Worm (Caenorhabditis elegans) whole organism, late embryonic: ENCODE data around the gene R05H5.4.

Experiments used
- C38D4.7 ChIP-seq: fragments of 200-800 bp; sonication (Bioruptor generic); optimal IDR thresholded peaks from 2 replicates; lab custom pipeline; 2018; ENCODE audit warnings: mild to moderate bottlenecking, missing genetic modification characterization, moderate library complexity, missing compliant biosample characterization
- F13H6.1 ChIP-seq: sonication (generic microtip); optimal IDR thresholded peaks from 2 replicates; lab custom pipeline; 2016; ENCODE audit warnings: missing genetic modification characterization, missing compliant biosample characterization
- K09A11.1 ChIP-seq: sonication (generic microtip); optimal IDR thresholded peaks from 2 replicates; lab custom pipeline; 2017; ENCODE audit warnings: antibody characterized with exemption, mild to moderate bottlenecking, missing genetic modification characterization, missing compliant biosample characterization; ENCODE audit not compliant: insufficient read depth
- Y22D7AL.16 ChIP-seq: sonication (generic microtip); optimal IDR thresholded peaks from 2 replicates; lab custom pipeline; 2016; ENCODE audit warnings: missing genetic modification characterization, missing compliant biosample characterization
- ahr-1 ChIP-seq: sonication (generic microtip); optimal IDR thresholded peaks from 2 replicates; lab custom pipeline; 2016; ENCODE audit warnings: missing genetic modification characterization, missing compliant biosample characterization
- ama-1 ChIP-seq: fragments of 150-350 bp; optimal IDR thresholded peaks from 2 replicates; lab custom pipeline; 2014
- ceh-18 ChIP-seq: sonication (generic microtip); optimal IDR thresholded peaks from 2 replicates; lab custom pipeline; 2016; ENCODE audit warnings: missing genetic modification characterization, missing compliant biosample characterization
- ceh-19 ChIP-seq: fragments of 200-800 bp; sonication (Bioruptor generic); optimal IDR thresholded peaks from 2 replicates; lab custom pipeline; 2018; ENCODE audit warnings: mild to moderate bottlenecking, missing genetic modification characterization, missing compliant biosample characterization
- ceh-2 ChIP-seq: sonication (generic microtip); optimal IDR thresholded peaks from 2 replicates; lab custom pipeline; 2016; ENCODE audit warnings: missing genotype, missing genetic modification characterization, missing compliant biosample characterization
- ceh-30 ChIP-seq: fragments of 150-350 bp; optimal IDR thresholded peaks from 2 replicates; lab custom pipeline; 2014; ENCODE audit warnings: missing biosample characterization, missing genetic modification characterization
- ceh-34 ChIP-seq: sonication (generic microtip); optimal IDR thresholded peaks from 2 replicates; lab custom pipeline; 2016; ENCODE audit warnings: mild to moderate bottlenecking, missing genetic modification characterization, missing compliant biosample characterization
- ceh-45 ChIP-seq: fragments of 200-800 bp; sonication (Bioruptor generic); IDR thresholded peaks from 2 replicates; pipeline ENCODE4 v1.3.6; 2022; ENCODE audit warnings: missing genetic modification reagents, missing genetic modification characterization, missing compliant biosample characterization
- ceh-48 ChIP-seq: sonication (generic microtip); optimal IDR thresholded peaks from 2 replicates; lab custom pipeline; 2016; ENCODE audit warnings: missing genetic modification characterization, inconsistent platforms, missing compliant biosample characterization
- dve-1 ChIP-seq: sonication (generic microtip); optimal IDR thresholded peaks from 2 replicates; lab custom pipeline; 2017; ENCODE audit warnings: antibody characterized with exemption, mild to moderate bottlenecking, missing genetic modification characterization, missing compliant biosample characterization
- elt-2 ChIP-seq: sonication (generic microtip); optimal IDR thresholded peaks from 2 replicates; lab custom pipeline; 2016; ENCODE audit warnings: missing genetic modification reagents, missing genetic modification characterization, missing compliant biosample characterization
- elt-4 ChIP-seq: sonication (generic microtip); optimal IDR thresholded peaks from 2 replicates; lab custom pipeline; 2016; ENCODE audit warnings: missing genetic modification characterization, missing compliant biosample characterization
- ets-4 ChIP-seq: sonication (generic microtip); optimal IDR thresholded peaks from 2 replicates; lab custom pipeline; 2016; ENCODE audit warnings: missing genetic modification characterization, missing compliant biosample characterization
- fkh-10 ChIP-seq: fragments of 150-350 bp; optimal IDR thresholded peaks from 2 replicates; lab custom pipeline; 2014; ENCODE audit warnings: missing biosample characterization, missing genetic modification reagents, missing genetic modification characterization
- hlh-13 ChIP-seq: fragments of 200-800 bp; sonication (Bioruptor generic); optimal IDR thresholded peaks from 2 replicates; lab custom pipeline; 2018; ENCODE audit warnings: mild to moderate bottlenecking, missing genetic modification characterization, missing compliant biosample characterization
- hlh-30 ChIP-seq: sonication (generic microtip); optimal IDR thresholded peaks from 2 replicates; lab custom pipeline; 2017; ENCODE audit warnings: antibody characterized with exemption, missing genetic modification characterization, missing compliant biosample characterization; ENCODE audit not compliant: insufficient read depth
- hlh-6 ChIP-seq: sonication (generic microtip); optimal IDR thresholded peaks from 2 replicates; lab custom pipeline; 2016; ENCODE audit warnings: missing genotype, missing genetic modification characterization, missing compliant biosample characterization
- lim-6 ChIP-seq: sonication (generic microtip); optimal IDR thresholded peaks from 2 replicates; lab custom pipeline; 2016; ENCODE audit warnings: missing genetic modification characterization, missing compliant biosample characterization
- lin-11 ChIP-seq: fragments of 200-800 bp; sonication (Bioruptor generic); optimal IDR thresholded peaks from 2 replicates; lab custom pipeline; 2018; ENCODE audit warnings: mild to moderate bottlenecking, missing genetic modification characterization, missing compliant biosample characterization
- madf-2 ChIP-seq: sonication (generic microtip); optimal IDR thresholded peaks from 2 replicates; lab custom pipeline; 2017; ENCODE audit warnings: missing genetic modification characterization, missing compliant biosample characterization
- npax-4 ChIP-seq: sonication (generic microtip); optimal IDR thresholded peaks from 2 replicates; lab custom pipeline; 2016; ENCODE audit warnings: missing genetic modification characterization, missing compliant biosample characterization
- odd-2 ChIP-seq: sonication (generic microtip); optimal IDR thresholded peaks from 2 replicates; lab custom pipeline; 2017; ENCODE audit warnings: antibody characterized with exemption, mild to moderate bottlenecking, missing genetic modification characterization, missing compliant biosample characterization
- pax-1 ChIP-seq: fragments of 150-350 bp; optimal IDR thresholded peaks from 2 replicates; lab custom pipeline; 2014; ENCODE audit warnings: missing biosample characterization, missing genetic modification characterization
- pha-4 ChIP-seq: fragments of 150-350 bp; optimal IDR thresholded peaks from 2 replicates; lab custom pipeline; 2018; ENCODE audit warnings: missing biosample characterization, missing genetic modification reagents, missing genetic modification characterization
- pqm-1 ChIP-seq: sonication (generic microtip); optimal IDR thresholded peaks from 2 replicates; lab custom pipeline; 2016; ENCODE audit warnings: missing genetic modification characterization, missing compliant biosample characterization
- ref-2 ChIP-seq: sonication (generic microtip); optimal IDR thresholded peaks from 2 replicates; lab custom pipeline; 2016; ENCODE audit warnings: missing genetic modification characterization, missing compliant biosample characterization
- sdc-2 ChIP-seq: sonication (generic microtip); optimal IDR thresholded peaks from 2 replicates; lab custom pipeline; 2016; ENCODE audit warnings: missing genotype, missing genetic modification characterization, missing compliant biosample characterization
- sox-4 ChIP-seq: sonication (generic microtip); optimal IDR thresholded peaks from 2 replicates; lab custom pipeline; 2017; ENCODE audit warnings: mild to moderate bottlenecking, missing genetic modification characterization, inconsistent platforms, missing compliant biosample characterization
- tbx-7 ChIP-seq: sonication (generic microtip); optimal IDR thresholded peaks from 2 replicates; lab custom pipeline; 2016; ENCODE audit warnings: missing genotype, missing genetic modification characterization, missing compliant biosample characterization
- unc-3 ChIP-seq, 2 experiments: fragments of 200-800 bp in 1 of 2; sonication (Bioruptor generic) in 1 of 2; sonication (generic microtip) in 1 of 2; conservative IDR thresholded peaks in 1 of 2; optimal IDR thresholded peaks in 1 of 2; 2 replicates each; pipeline versions ENCODE4 v1.3.6 to Lab custom; 2016 to 2022; ENCODE audit warnings: missing compliant biosample characterization in 2 of 2, missing genetic modification characterization in 2 of 2, missing genetic modification reagents in 1 of 2
- zip-5 ChIP-seq: sonication (generic microtip); optimal IDR thresholded peaks from 2 replicates; lab custom pipeline; 2016; ENCODE audit warnings: missing genetic modification characterization, missing compliant biosample characterization

R05H5.4 gene

ce11 chrII:10245612-10246011 lies 45.8 kb upstream of the R05H5.4 start:
- TF ChIP-seq ceh-48 (tag; lab: Kevin White, UChicago) (no peak), ceh-2 (no peak), Y22D7AL.16 (tag; lab: Kevin White, UChicago) (no peak), ahr-1 (tag; lab: Kevin White, UChicago) (no peak), madf-2 (no peak), lin-11 (tag; lab: Kevin White, UChicago) (no peak)
- TF ChIP-seq, all 69 proteins: peak for 0

- no peak for TF ChIP-seq pha-4 (tag; lab: Kevin White, UChicago)
- TF ChIP-seq hlh-30 (tag; lab: Kevin White, UChicago): no peak
- TF ChIP-seq ceh-30 (tag; lab: Kevin White, UChicago): no peak
- TF ChIP-seq ama-1 (lab: Kevin White, UChicago): no peak
- no peak for TF ChIP-seq hlh-13
- no peak for TF ChIP-seq ahr-1 (tag; lab: Kevin White, UChicago)
- no peak for TF ChIP-seq ceh-48 (tag; lab: Kevin White, UChicago)
- no peak for TF ChIP-seq ceh-2
- TF ChIP-seq ceh-34 (tag; lab: Kevin White, UChicago): no peak
- no peak for TF ChIP-seq odd-2 (tag; lab: Kevin White, UChicago)
- no peak for TF ChIP-seq pax-1
- TF ChIP-seq dve-1: no peak
Measured at ce11 chrII:10242294-10242693, 42.5 kb upstream of the R05H5.4 start, which contains the start of gene mrps-14. mrps-14 (minus strand) TSS chrII:10242490.

- TF ChIP-seq elt-4 (no peak), K09A11.1 (tag; lab: Kevin White, UChicago) (no peak), sdc-2 (tag; lab: Kevin White, UChicago) (no peak), ref-2 (tag; lab: Kevin White, UChicago) (no peak), npax-4 (tag; lab: Kevin White, UChicago) (no peak), Y22D7AL.16 (tag; lab: Kevin White, UChicago) (no peak), ets-4 (tag; lab: Kevin White, UChicago) (no peak), elt-2 (tag; lab: Kevin White, UChicago) (no peak)
Measured at ce11 chrII:10239595-10239994, 39.8 kb upstream of the R05H5.4 start, which contains the start of gene mec-15. mec-15 (minus strand) TSS chrII:10239695.

- no peak for TF ChIP-seq ceh-19 (GFP tag; lab: Kevin White, UChicago)
- no peak for TF ChIP-seq F13H6.1 (tag; lab: Kevin White, UChicago)
- no peak for TF ChIP-seq C38D4.7 (GFP tag; lab: Kevin White, UChicago)
- no peak for TF ChIP-seq ref-2 (tag; lab: Kevin White, UChicago)
- TF ChIP-seq hlh-6: no peak
- TF ChIP-seq pha-4 (tag; lab: Kevin White, UChicago): no peak
- TF ChIP-seq pqm-1: no peak
- no peak for TF ChIP-seq tbx-7 (tag; lab: Kevin White, UChicago)
- TF ChIP-seq ets-4 (tag; lab: Kevin White, UChicago): no peak
- no peak for TF ChIP-seq fkh-10
- TF ChIP-seq sox-4 (tag; lab: Kevin White, UChicago): no peak
- no peak for TF ChIP-seq zip-5 (tag; lab: Kevin White, UChicago)
- no peak for TF ChIP-seq ceh-18 (tag; lab: Kevin White, UChicago)
- no peak for TF ChIP-seq ceh-45 (GFP tag; lab: Robert Waterston, UW)
- no peak for TF ChIP-seq unc-3 (GFP tag; conservative IDR thresholded peaks at IDR 0.05; lab: Robert Waterston, UW)
- no peak for TF ChIP-seq unc-3 (tag; optimal IDR thresholded peaks at IDR 0.05; lab: Kevin White, UChicago)
- TF ChIP-seq lim-6 (tag; lab: Kevin White, UChicago): no peak
Measured at ce11 chrII:10234398-10234797, 34.6 kb upstream of the R05H5.4 start, which contains the start of gene ubxn-5. ubxn-5 (minus strand) TSS chrII:10234498.
